Worm (Caenorhabditis elegans): ENCODE data around the gene C14A4.8.

DNA sequence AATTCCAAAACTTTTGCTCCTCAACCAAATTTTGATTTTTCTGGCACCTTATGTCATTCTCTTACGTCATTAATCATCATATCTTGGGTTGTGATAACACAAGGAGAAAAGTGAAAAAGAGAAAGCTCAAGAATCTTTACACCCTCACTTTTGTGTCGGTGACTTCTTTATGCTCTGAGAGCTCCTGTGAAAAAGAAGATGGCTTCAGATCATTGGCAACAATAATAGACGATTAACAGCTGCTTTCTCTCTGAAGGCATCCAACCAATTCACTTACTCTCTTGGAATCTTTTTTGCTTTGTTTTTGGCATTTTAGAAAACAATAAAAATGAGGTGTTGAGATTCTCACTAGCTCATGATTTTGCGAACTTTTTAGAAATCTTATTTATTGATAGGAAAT lies 28.4 kb downstream of the C14A4.8 start:
- TF ChIP-seq flt-1 (GFP tag; IDR thresholded peaks at IDR 0.05) = no peak
- no peak for TF ChIP-seq ztf-23 (GFP tag; IDR thresholded peaks at IDR 0.05)
- no peak for TF ChIP-seq ref-1 (GFP tag; conservative IDR thresholded peaks at IDR 0.05)
- no peak for TF ChIP-seq med-1 (GFP tag; optimal IDR thresholded peaks at IDR 0.05; ENCODE audit: insufficient read depth)

All from whole organism, midembryonic.